Worm (Caenorhabditis elegans) whole organism, L2 larva: Measurements from ENCODE around the gene ugt-59.

Experiments
- ama-1 ChIP-seq: fragments of 150-350 bp; optimal IDR thresholded peaks from 2 replicates; lab custom pipeline; 2018; ENCODE audit warnings: inconsistent platforms
- blmp-1 ChIP-seq: sonication (generic microtip); optimal IDR thresholded peaks from 2 replicates; lab custom pipeline; 2017; ENCODE audit warnings: missing genetic modification characterization, mild to moderate bottlenecking, missing compliant biosample characterization, antibody characterized with exemption, moderate library complexity; ENCODE audit not compliant: insufficient read depth
- egl-27 ChIP-seq: sonication (generic microtip); optimal IDR thresholded peaks from 3 replicates; lab custom pipeline; 2017; ENCODE audit warnings: missing biosample characterization, missing genetic modification reagents, missing genetic modification characterization
- fos-1 ChIP-seq: fragments of 150-350 bp; optimal IDR thresholded peaks from 2 replicates; lab custom pipeline; 2014; ENCODE audit warnings: missing biosample characterization, missing genetic modification characterization
- lin-39 ChIP-seq: fragments of 150-350 bp; optimal IDR thresholded peaks from 2 replicates; lab custom pipeline; 2014; ENCODE audit warnings: missing biosample characterization, missing genetic modification reagents, missing genetic modification characterization
- lsy-2 ChIP-seq, 2 experiments: fragments of 150-350 bp in 1 of 2; sonication (generic microtip) in 1 of 2; optimal IDR thresholded peaks; 2 replicates each; lab custom pipeline; 2014 to 2017; ENCODE audit warnings: missing biosample characterization in 2 of 2, missing genetic modification characterization in 2 of 2
- nhr-10 ChIP-seq: sonication (generic microtip); optimal IDR thresholded peaks from 2 replicates; lab custom pipeline; 2017; ENCODE audit warnings: missing biosample characterization, missing genetic modification characterization
- nhr-12 ChIP-seq: fragments of 150-350 bp; optimal IDR thresholded peaks from 2 replicates; lab custom pipeline; 2014; ENCODE audit warnings: missing biosample characterization, missing genetic modification characterization
- nhr-21 ChIP-seq: fragments of 150-350 bp; optimal IDR thresholded peaks from 2 replicates; lab custom pipeline; 2014; ENCODE audit warnings: missing biosample characterization, missing genetic modification characterization
- skn-1 ChIP-seq: sonication (generic microtip); optimal IDR thresholded peaks from 2 replicates; lab custom pipeline; 2017; ENCODE audit warnings: missing biosample characterization, missing genetic modification characterization
- sma-9 ChIP-seq, 2 experiments: fragments of 150-350 bp in 1 of 2; sonication (generic microtip) in 1 of 2; optimal IDR thresholded peaks; 2 replicates each; lab custom pipeline; 2014 to 2016; ENCODE audit warnings: missing genetic modification characterization in 2 of 2, mild to moderate bottlenecking in 1 of 2, missing biosample characterization in 1 of 2, missing compliant biosample characterization in 1 of 2, missing genetic modification reagents in 1 of 2, moderate library complexity in 1 of 2
- snpc-4 ChIP-seq: fragments of 150-350 bp; optimal IDR thresholded peaks from 2 replicates; lab custom pipeline; 2014; ENCODE audit warnings: missing biosample characterization, missing genetic modification characterization
- ztf-11 ChIP-seq: sonication (generic microtip); optimal IDR thresholded peaks from 2 replicates; lab custom pipeline; 2017; ENCODE audit warnings: missing biosample characterization, missing genetic modification characterization

DNA sequence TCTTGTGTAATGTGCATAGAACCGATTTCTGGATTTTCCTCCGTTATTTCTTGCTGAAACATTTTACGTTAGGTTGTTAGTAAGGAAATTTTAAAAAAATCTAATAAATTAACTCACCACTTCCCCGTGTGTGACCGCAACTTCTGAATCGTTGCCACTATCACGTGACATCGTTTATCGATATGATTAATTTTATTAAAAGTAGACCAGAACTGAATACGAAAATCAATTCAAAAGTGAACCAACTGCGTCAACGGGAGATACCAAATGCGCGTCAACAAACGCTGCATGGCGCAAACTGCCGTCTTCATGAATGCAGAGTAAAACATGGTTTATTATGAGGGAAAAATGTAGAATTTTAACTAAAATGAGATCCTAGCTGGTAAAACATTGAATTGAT lies 5.6 kb downstream of the ugt-59 start, which contains the start of gene sir-2.1:
- TF ChIP-seq nhr-12 = no peak
- TF ChIP-seq lin-39 (tag; lab: Kevin White, UChicago) = no peak
- no peak for TF ChIP-seq egl-27 (tag; lab: Kevin White, UChicago)
- TF ChIP-seq blmp-1 = no peak
- no peak for TF ChIP-seq ztf-11 (tag; lab: Kevin White, UChicago)
- TF ChIP-seq snpc-4 (tag; lab: Kevin White, UChicago) = no peak
- TF ChIP-seq nhr-21 (tag; lab: Kevin White, UChicago) = no peak
- peak; percentile 53 for TF ChIP-seq sma-9 (GFP tag; optimal IDR thresholded peaks at IDR 0.05; lab: Kevin White, UChicago)
- no peak for TF ChIP-seq sma-9 (tag; optimal IDR thresholded peaks at IDR 0.05; lab: Kevin White, UChicago)
- TF ChIP-seq skn-1 = no peak
- TF ChIP-seq nhr-10 (tag; lab: Kevin White, UChicago) = no peak
- TF ChIP-seq ama-1 (lab: Kevin White, UChicago) = no peak
- no peak for TF ChIP-seq fos-1
- TF ChIP-seq lsy-2 (tag; optimal IDR thresholded peaks at IDR 0.05; lab: Kevin White, UChicago) = peak in 1 of 2 experiments; percentile 69
